Fruit fly (Drosophila melanogaster): ENCODE results near the gene mei-218.

dm6 chrX:17181264-17182198 lies 38.7 kb upstream of the mei-218 start:
- TF ChIP-seq CTCF (optimal IDR thresholded peaks at IDR 0.05) (no peak), CG8478 (optimal IDR thresholded peaks at IDR 0.05) (no peak)

Measured in S2 (cell line).